Fruit fly (Drosophila melanogaster) whole organism, pupa: ENCODE data around the gene Brd.
A peak's percentile ranks its signal among the peaks of the same experiment; 100 is the strongest.

Source experiments
- CG10348 ChIP-seq: fragments of 200-800 bp; sonication (Bioruptor generic); IDR thresholded peaks from 2 replicates; pipeline ENCODE4 v1.3.6; 2022; ENCODE audit warnings: missing biosample characterization, missing genetic modification characterization
- CG12605 ChIP-seq: fragments of 200-800 bp; sonication (Bioruptor generic); IDR thresholded peaks from 2 replicates; pipeline ENCODE4 v1.3.6; 2022; ENCODE audit warnings: missing biosample characterization, missing genetic modification characterization
- CG13204 ChIP-seq: fragments of 200-800 bp; sonication (Bioruptor generic); optimal IDR thresholded peaks from 2 replicates; lab custom pipeline; 2018; ENCODE audit warnings: missing biosample characterization, mild to moderate bottlenecking, missing genetic modification characterization, moderate library complexity
- CG17806 ChIP-seq: fragments of 200-800 bp; sonication (Bioruptor generic); optimal IDR thresholded peaks from 2 replicates; lab custom pipeline; 2018; ENCODE audit warnings: missing biosample characterization, mild to moderate bottlenecking, missing genetic modification characterization, moderate library complexity
- CG8159 ChIP-seq: fragments of 200-800 bp; sonication (Bioruptor generic); optimal IDR thresholded peaks from 3 replicates; lab custom pipeline; 2018; ENCODE audit warnings: missing biosample characterization, mild to moderate bottlenecking, missing genetic modification characterization, moderate library complexity
- CG8301 ChIP-seq: fragments of 200-800 bp; sonication (Bioruptor generic); optimal IDR thresholded peaks from 2 replicates; lab custom pipeline; 2018; ENCODE audit warnings: missing biosample characterization, mild to moderate bottlenecking, missing genetic modification characterization
- D1 ChIP-seq: fragments of 200-800 bp; sonication (Bioruptor generic); optimal IDR thresholded peaks from 2 replicates; lab custom pipeline; 2018; ENCODE audit warnings: missing biosample characterization, mild to moderate bottlenecking, missing genetic modification characterization, moderate library complexity
- EcR ChIP-seq: fragments of 200-800 bp; sonication (Bioruptor generic); optimal IDR thresholded peaks from 3 replicates; lab custom pipeline; 2019; ENCODE audit warnings: missing biosample characterization, missing genetic modification characterization, mild to moderate bottlenecking, moderate library complexity, missing genetic modification reagents
- Ets98B ChIP-seq: fragments of 200-800 bp; sonication (Bioruptor generic); IDR thresholded peaks from 2 replicates; pipeline ENCODE4 v1.3.6; 2022; ENCODE audit warnings: missing biosample characterization, missing genetic modification characterization
- Pif1B ChIP-seq: fragments of 200-800 bp; sonication (Bioruptor generic); optimal IDR thresholded peaks from 3 replicates; lab custom pipeline; 2016; ENCODE audit warnings: missing biosample characterization, missing genetic modification characterization
- Snoo ChIP-seq: fragments of 200-800 bp; sonication (Bioruptor generic); optimal IDR thresholded peaks from 3 replicates; lab custom pipeline; 2017; ENCODE audit warnings: missing biosample characterization, mild to moderate bottlenecking, missing genetic modification characterization, inconsistent platforms
- fd96Ca ChIP-seq: fragments of 200-800 bp; sonication (Bioruptor generic); IDR thresholded peaks from 3 replicates; pipeline ENCODE4 v1.3.6; 2022; ENCODE audit warnings: missing biosample characterization, missing genetic modification characterization

- TF ChIP-seq CG8159 (tag; lab: Kevin White, UChicago), result peak; percentile 46
- no peak for TF ChIP-seq fd96Ca
- no peak for TF ChIP-seq Pif1B
- TF ChIP-seq EcR (GFP tag; lab: Kevin White, UChicago), result no peak
- TF ChIP-seq CG12605, result 0 out of 2 replicates have a peak, but pooled peaks have one; percentile 18
- TF ChIP-seq CG8301, result peak; percentile 20
- TF ChIP-seq CG17806 (tag; lab: Kevin White, UChicago), result peak; percentile 39
- TF ChIP-seq Snoo, result no peak
- no peak for TF ChIP-seq CG13204 (GFP tag; lab: Kevin White, UChicago)
- TF ChIP-seq D1 (tag; lab: Kevin White, UChicago), result no peak
- TF ChIP-seq CG10348 (GFP tag; lab: Robert Waterston, UW), result no peak
- no peak for TF ChIP-seq Ets98B (GFP tag; lab: Robert Waterston, UW)
These were observed 34.9 kb downstream of the Brd start for dm6 chr3L:15007271-15007948.
